Worm (Caenorhabditis elegans) whole organism, young adult: ENCODE data around the gene ugt-48.
A peak's percentile ranks its signal among the peaks of the same experiment; 100 is the strongest.

Experiments
- B0035.1 ChIP-seq: sonication (generic microtip); optimal IDR thresholded peaks from 2 replicates; lab custom pipeline; 2016; ENCODE audit warnings: missing genetic modification characterization, mild to moderate bottlenecking, missing compliant biosample characterization, missing genotype, missing genetic modification reagents
- B0261.1 ChIP-seq: sonication (generic microtip); optimal IDR thresholded peaks from 2 replicates; lab custom pipeline; 2016; ENCODE audit warnings: mild to moderate bottlenecking, missing genetic modification characterization, moderate library complexity, missing compliant biosample characterization
- F22D6.2 ChIP-seq: sonication (generic microtip); optimal IDR thresholded peaks from 2 replicates; lab custom pipeline; 2016; ENCODE audit warnings: mild to moderate bottlenecking, missing genetic modification characterization, missing compliant biosample characterization
- F23B12.7 ChIP-seq: sonication (generic microtip); optimal IDR thresholded peaks from 2 replicates; lab custom pipeline; 2017; ENCODE audit warnings: missing genetic modification characterization, mild to moderate bottlenecking, missing compliant biosample characterization, antibody characterized with exemption, moderate library complexity; ENCODE audit not compliant: insufficient read depth
- ZK185.1 ChIP-seq: sonication (generic microtip); optimal IDR thresholded peaks from 2 replicates; lab custom pipeline; 2016; ENCODE audit warnings: mild to moderate bottlenecking, missing genetic modification characterization, missing compliant biosample characterization; ENCODE audit not compliant: poor library complexity, severe bottlenecking
- atf-7 ChIP-seq: sonication (generic microtip); optimal IDR thresholded peaks from 2 replicates; lab custom pipeline; 2017; ENCODE audit warnings: mild to moderate bottlenecking, missing genetic modification characterization, missing compliant biosample characterization
- attf-3 ChIP-seq: fragments of 200-800 bp; sonication (Bioruptor generic); conservative IDR thresholded peaks from 2 replicates; pipeline ENCODE4 v1.3.6; 2022; ENCODE audit warnings: missing genetic modification reagents, missing genetic modification characterization, missing compliant biosample characterization
- attf-5 ChIP-seq: fragments of 200-800 bp; sonication (Bioruptor generic); optimal IDR thresholded peaks from 2 replicates; lab custom pipeline; 2018; ENCODE audit warnings: mild to moderate bottlenecking, missing genetic modification characterization, missing compliant biosample characterization
- attf-6 ChIP-seq: fragments of 200-800 bp; sonication (Bioruptor generic); IDR thresholded peaks from 2 replicates; pipeline ENCODE4 v1.3.6; 2022; ENCODE audit warnings: missing genetic modification reagents, missing genetic modification characterization, missing compliant biosample characterization
- ccch-3 ChIP-seq: fragments of 200-800 bp; sonication (Bioruptor generic); optimal IDR thresholded peaks from 2 replicates; lab custom pipeline; 2018; ENCODE audit warnings: mild to moderate bottlenecking, missing genetic modification characterization, missing compliant biosample characterization
- cebp-1 ChIP-seq, 2 experiments: fragments of 200-800 bp in 1 of 2; sonication (Bioruptor generic) in 1 of 2; sonication (generic microtip) in 1 of 2; IDR thresholded peaks in 1 of 2; optimal IDR thresholded peaks in 1 of 2; 2 replicates each; pipeline versions ENCODE4 v1.3.6 to Lab custom; 2017 to 2022; ENCODE audit warnings: missing compliant biosample characterization in 2 of 2, missing genetic modification characterization in 2 of 2, mild to moderate bottlenecking in 1 of 2, missing genetic modification reagents in 1 of 2, moderate library complexity in 1 of 2
- ceh-27 ChIP-seq: fragments of 200-800 bp; sonication (Bioruptor generic); optimal IDR thresholded peaks from 2 replicates; lab custom pipeline; 2018; ENCODE audit warnings: mild to moderate bottlenecking, missing genetic modification characterization, moderate library complexity, missing compliant biosample characterization
- ceh-58 ChIP-seq: fragments of 200-800 bp; sonication (Bioruptor generic); IDR thresholded peaks from 2 replicates; pipeline ENCODE4 v1.3.6; 2022; ENCODE audit warnings: missing genetic modification characterization, missing compliant biosample characterization
- die-1 ChIP-seq: sonication (generic microtip); optimal IDR thresholded peaks from 2 replicates; lab custom pipeline; 2016; ENCODE audit warnings: missing genotype, mild to moderate bottlenecking, missing genetic modification characterization, missing compliant biosample characterization
- gei-17 ChIP-seq: fragments of 200-800 bp; sonication (Bioruptor generic); optimal IDR thresholded peaks from 2 replicates; lab custom pipeline; 2018; ENCODE audit warnings: mild to moderate bottlenecking, missing genetic modification characterization, missing compliant biosample characterization
- let-607 ChIP-seq, 2 experiments: fragments of 200-800 bp in 1 of 2; sonication (Bioruptor generic) in 1 of 2; sonication (generic microtip) in 1 of 2; optimal IDR thresholded peaks; 2 replicates each; lab custom pipeline; 2016 to 2018; ENCODE audit warnings: mild to moderate bottlenecking in 2 of 2, missing compliant biosample characterization in 2 of 2, missing genetic modification characterization in 2 of 2, moderate library complexity in 2 of 2, missing genotype in 1 of 2
- lin-26 ChIP-seq: fragments of 200-800 bp; sonication (Bioruptor generic); IDR thresholded peaks from 2 replicates; pipeline ENCODE4 v1.3.6; 2022; ENCODE audit warnings: missing genetic modification reagents, missing genetic modification characterization, missing compliant biosample characterization
- lin-40 ChIP-seq: sonication (generic microtip); optimal IDR thresholded peaks from 2 replicates; lab custom pipeline; 2016; ENCODE audit warnings: missing genetic modification characterization, mild to moderate bottlenecking, missing compliant biosample characterization, missing genotype, missing genetic modification reagents
- lin-54 ChIP-seq: fragments of 200-800 bp; sonication (Bioruptor generic); optimal IDR thresholded peaks from 2 replicates; lab custom pipeline; 2018; ENCODE audit warnings: mild to moderate bottlenecking, missing genetic modification characterization, missing compliant biosample characterization
- lir-1 ChIP-seq: fragments of 200-800 bp; sonication (Bioruptor generic); conservative IDR thresholded peaks from 2 replicates; pipeline ENCODE4 v1.3.6; 2022; ENCODE audit warnings: missing genetic modification reagents, missing genetic modification characterization, missing compliant biosample characterization
- madf-10 ChIP-seq: sonication (generic microtip); optimal IDR thresholded peaks from 2 replicates; lab custom pipeline; 2016; ENCODE audit warnings: mild to moderate bottlenecking, missing genetic modification characterization, missing compliant biosample characterization
- mcd-1 ChIP-seq: fragments of 200-800 bp; sonication (Bioruptor generic); IDR thresholded peaks from 2 replicates; pipeline ENCODE4 v1.3.6; 2022; ENCODE audit warnings: missing genetic modification reagents, missing genetic modification characterization, missing compliant biosample characterization
- nfyb-1 ChIP-seq: fragments of 200-800 bp; sonication (Bioruptor generic); IDR thresholded peaks from 2 replicates; pipeline ENCODE4 v1.3.6; 2022; ENCODE audit warnings: missing genetic modification reagents, missing genetic modification characterization, missing compliant biosample characterization
- nhr-80 ChIP-seq: sonication (generic microtip); optimal IDR thresholded peaks from 2 replicates; lab custom pipeline; 2016; ENCODE audit warnings: missing genetic modification characterization, missing compliant biosample characterization
- nhr-90 ChIP-seq: sonication (generic microtip); optimal IDR thresholded peaks from 2 replicates; lab custom pipeline; 2016; ENCODE audit warnings: missing genotype, mild to moderate bottlenecking, missing genetic modification characterization, missing compliant biosample characterization
- pha-4 ChIP-seq: fragments of 150-350 bp; sonication (generic microtip); optimal IDR thresholded peaks from 2 replicates; lab custom pipeline; 2014; ENCODE audit warnings: missing biosample characterization, missing genetic modification reagents, missing genetic modification characterization
- repo-1 ChIP-seq: sonication (generic microtip); optimal IDR thresholded peaks from 2 replicates; lab custom pipeline; 2017; ENCODE audit warnings: mild to moderate bottlenecking, missing genetic modification characterization, missing compliant biosample characterization
- rpc-1 ChIP-seq, 2 experiments: fragments of 150-350 bp in 1 of 2; sonication (generic microtip) in 1 of 2; optimal IDR thresholded peaks; 2 replicates each; lab custom pipeline; 2014 to 2018; ENCODE audit warnings: missing biosample characterization in 1 of 2, missing genetic modification characterization in 1 of 2, missing genetic modification reagents in 1 of 2, missing genotype in 1 of 2
- sea-2 ChIP-seq: fragments of 200-800 bp; sonication (Bioruptor generic); IDR thresholded peaks from 2 replicates; pipeline ENCODE4 v1.3.6; 2022; ENCODE audit warnings: missing genetic modification characterization, missing compliant biosample characterization
- snpc-1.1 ChIP-seq: sonication (generic microtip); optimal IDR thresholded peaks from 2 replicates; lab custom pipeline; 2017; ENCODE audit warnings: missing genetic modification characterization, mild to moderate bottlenecking, missing compliant biosample characterization, antibody characterized with exemption, moderate library complexity, missing genotype, missing genetic modification reagents; ENCODE audit not compliant: insufficient read depth
- snpc-4 ChIP-seq, 5 experiments: fragments of 150-350 bp in 1 of 5; sonication (generic microtip) in 4 of 5; optimal IDR thresholded peaks; 2 replicates each; lab custom pipeline; 2014 to 2018; ENCODE audit warnings: missing genetic modification characterization in 5 of 5, missing biosample characterization in 3 of 5, antibody characterized with exemption in 2 of 5, mild to moderate bottlenecking in 2 of 5, missing compliant biosample characterization in 2 of 5, missing genotype in 2 of 5, moderate library complexity in 2 of 5, missing genetic modification reagents in 1 of 5
- somi-1 ChIP-seq: fragments of 200-800 bp; sonication (Bioruptor generic); optimal IDR thresholded peaks from 2 replicates; lab custom pipeline; 2018; ENCODE audit warnings: mild to moderate bottlenecking, missing genetic modification characterization, missing compliant biosample characterization
- tbp1 ChIP-seq: fragments of 200-800 bp; sonication (Bioruptor generic); optimal IDR thresholded peaks from 2 replicates; lab custom pipeline; 2018; ENCODE audit warnings: mild to moderate bottlenecking, missing genetic modification characterization, missing compliant biosample characterization
- unc-62 ChIP-seq: fragments of 150-350 bp; optimal IDR thresholded peaks from 2 replicates; lab custom pipeline; 2014; ENCODE audit warnings: missing biosample characterization, missing genetic modification reagents, missing genetic modification characterization
- ztf-28 ChIP-seq: fragments of 200-800 bp; sonication (Bioruptor generic); IDR thresholded peaks from 2 replicates; pipeline ENCODE4 v1.3.6; 2022; ENCODE audit warnings: missing genetic modification reagents, missing genetic modification characterization, missing compliant biosample characterization
- ztf-6 ChIP-seq: fragments of 200-800 bp; sonication (Bioruptor generic); IDR thresholded peaks from 2 replicates; pipeline ENCODE4 v1.3.6; 2022; ENCODE audit warnings: missing genetic modification reagents, missing genetic modification characterization, missing compliant biosample characterization

ugt-48 gene

DNA sequence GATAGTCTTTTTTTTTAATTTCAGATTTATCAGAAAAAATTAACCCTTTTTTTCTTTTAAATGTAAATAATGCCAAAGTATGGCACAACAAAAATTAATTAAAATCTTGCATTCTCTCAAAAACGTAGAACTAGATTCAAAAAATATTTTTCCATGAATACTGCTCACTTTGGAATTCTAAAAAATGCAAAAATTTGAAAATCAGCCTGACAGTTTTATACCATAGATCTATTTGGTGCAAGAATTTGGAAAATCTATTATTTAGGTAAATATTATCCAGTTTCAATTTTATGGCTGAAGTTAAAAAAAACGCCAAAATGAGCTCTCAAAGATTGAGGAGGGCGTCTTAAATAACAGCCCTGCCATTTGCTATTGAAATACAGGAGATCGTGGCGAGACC is 31.8 kb upstream of the ugt-48 start:
- TF ChIP-seq attf-3 (GFP tag; lab: Robert Waterston, UW) (no peak), lin-26 (GFP tag; lab: Robert Waterston, UW) (no peak), ztf-28 (GFP tag; lab: Robert Waterston, UW) (no peak), ccch-3 (GFP tag; lab: Kevin White, UChicago) (no peak), B0035.1 (tag; lab: Kevin White, UChicago) (no peak), ceh-27 (no peak), let-607 (tag; optimal IDR thresholded peaks at IDR 0.05; lab: Kevin White, UChicago) (no peak), ztf-6 (GFP tag; lab: Robert Waterston, UW) (no peak), die-1 (tag; lab: Kevin White, UChicago) (no peak)

- TF ChIP-seq madf-10 (tag; lab: Kevin White, UChicago) (peak; percentile 35), lir-1 (GFP tag; lab: Robert Waterston, UW) (no peak), lin-54 (GFP tag; lab: Kevin White, UChicago) (peak; percentile 6), mcd-1 (GFP tag; lab: Robert Waterston, UW) (no peak), cebp-1 (GFP tag; IDR thresholded peaks at IDR 0.05; lab: Robert Waterston, UW) (peak; percentile 83), cebp-1 (tag; optimal IDR thresholded peaks at IDR 0.05; lab: Kevin White, UChicago) (peak; percentile 95), rpc-1 (optimal IDR thresholded peaks at IDR 0.05; lab: Kevin White, UChicago) (peak; percentile 61), rpc-1 (tag; optimal IDR thresholded peaks at IDR 0.05; lab: Kevin White, UChicago) (peak; percentile 42), F23B12.7 (tag; lab: Kevin White, UChicago) (no peak), nhr-90 (tag; lab: Kevin White, UChicago) (peak; percentile 32), lin-40 (tag; lab: Kevin White, UChicago) (peak; percentile 53), nfyb-1 (GFP tag; lab: Robert Waterston, UW) (peak; percentile 74), somi-1 (GFP tag; lab: Kevin White, UChicago) (no peak), F22D6.2 (tag; lab: Kevin White, UChicago) (no peak), ZK185.1 (tag; lab: Kevin White, UChicago) (peak; percentile 50), nhr-80 (peak; percentile 66), attf-5 (peak; percentile 4), sea-2 (no peak), repo-1 (tag; lab: Kevin White, UChicago) (peak; percentile 63), B0261.1 (peak; percentile 54), snpc-1.1 (tag; lab: Kevin White, UChicago) (no peak), tbp1 (peak; percentile 27), let-607 (tag; optimal IDR thresholded peaks at IDR 0.05; lab: Kevin White, UChicago) (peak; percentile 37 to 75), gei-17 (GFP tag; lab: Kevin White, UChicago) (peak; percentile 14), pha-4 (tag; lab: Kevin White, UChicago) (peak; percentile 83), snpc-4 (GFP tag; optimal IDR thresholded peaks at IDR 0.05; lab: Kevin White, UChicago) (peak; percentile 78), snpc-4 (tag; optimal IDR thresholded peaks at IDR 0.05; lab: Kevin White, UChicago) (peak; percentile 92 to 99 (median 98)), atf-7 (tag; lab: Kevin White, UChicago) (no peak), lin-26 (GFP tag; lab: Robert Waterston, UW) (no peak), unc-62 (GFP tag; lab: Kevin White, UChicago) (peak; percentile 51)
Measured at ce11 chrV:5576008-5576407, 28.1 kb upstream of the ugt-48 start.

DNA sequence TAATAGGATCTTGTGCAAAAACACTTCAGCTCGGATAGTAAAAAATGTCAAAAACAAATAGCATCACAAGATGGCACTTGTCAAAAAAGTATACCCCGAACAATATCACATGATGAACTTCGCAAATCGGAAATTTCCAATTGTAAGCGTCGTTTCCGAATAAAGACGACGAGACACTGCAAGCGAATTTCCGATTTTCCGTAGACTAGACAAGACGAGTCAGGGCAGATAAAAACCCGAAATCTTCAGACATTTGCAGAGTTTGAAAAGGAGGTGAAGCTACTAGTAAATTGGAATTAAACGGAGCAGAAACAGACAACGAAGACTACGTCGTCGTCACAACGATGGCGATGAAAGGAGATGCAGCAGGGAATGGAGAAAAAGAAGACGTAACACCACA is 23.8 kb upstream of the ugt-48 start:
- TF ChIP-seq ccch-3 (GFP tag; lab: Kevin White, UChicago), result no peak
- no peak for TF ChIP-seq ceh-58 (GFP tag; lab: Robert Waterston, UW)
- no peak for TF ChIP-seq attf-6 (GFP tag; lab: Robert Waterston, UW)
